Fruit fly (Drosophila melanogaster): Measurements from ENCODE around the gene CG16888.

CG16888 gene

dm6 chr2L:13835002-13835910, 22.2 kb upstream of the CG16888 start, which contains the start of the genes mRpS23 and CenG1A (continued):
- peak; percentile 100 for TF ChIP-seq Dbx (GFP tag; IDR thresholded peaks at IDR 0.05)
- TF ChIP-seq CG12071 (GFP tag; optimal IDR thresholded peaks at IDR 0.05), result peak; percentile 100
- peak; percentile 100 for TF ChIP-seq croc (GFP tag; conservative IDR thresholded peaks at IDR 0.05)
- peak; percentile 99 for TF ChIP-seq CG11723 (GFP tag; optimal IDR thresholded peaks at IDR 0.05)
- peak; percentile 100 for TF ChIP-seq pum (GFP tag; optimal IDR thresholded peaks at IDR 0.05)
- peak; percentile 99 for TF ChIP-seq CG30431 (GFP tag; optimal IDR thresholded peaks at IDR 0.05)
- no peak for TF ChIP-seq Tbp (GFP tag; optimal IDR thresholded peaks at IDR 0.05)
- TF ChIP-seq Camta (GFP tag; optimal IDR thresholded peaks at IDR 0.05), result peak; percentile 99
- peak; percentile 91 for TF ChIP-seq Deaf1 (tag; optimal IDR thresholded peaks at IDR 0.05)
- TF ChIP-seq CG14710 (tag; optimal IDR thresholded peaks at IDR 0.05), result peak; percentile 98
- peak; percentile 100 for TF ChIP-seq Ets65A (GFP tag)
- TF ChIP-seq CG10321 (GFP tag; IDR thresholded peaks at IDR 0.05), result peak; percentile 92
- peak; percentile 100 for TF ChIP-seq Sox102F (GFP tag; optimal IDR thresholded peaks at IDR 0.05)
- TF ChIP-seq MBD-R2 (GFP tag; IDR thresholded peaks at IDR 0.05), result peak; percentile 100
- TF ChIP-seq psq (GFP tag; optimal IDR thresholded peaks at IDR 0.05), result peak; percentile 96
- TF ChIP-seq Aef1 (GFP tag; IDR thresholded peaks at IDR 0.05), result peak; percentile 100
- TF ChIP-seq lbe (GFP tag; optimal IDR thresholded peaks at IDR 0.05), result peak; percentile 99
- TF ChIP-seq CkIIα-i1 (GFP tag; IDR thresholded peaks at IDR 0.05), result peak; percentile 99
- TF ChIP-seq Ets97D (GFP tag; optimal IDR thresholded peaks at IDR 0.05), result peak; percentile 97
- peak; percentile 98 for TF ChIP-seq trem (tag; optimal IDR thresholded peaks at IDR 0.05)
- TF ChIP-seq nom (GFP tag; optimal IDR thresholded peaks at IDR 0.05), result peak; percentile 99
- no peak for TF ChIP-seq sc (optimal IDR thresholded peaks at IDR 0.05)
- peak; percentile 99 for TF ChIP-seq sc (GFP tag; optimal IDR thresholded peaks at IDR 0.05)
- TF ChIP-seq E2f2 (GFP tag; IDR thresholded peaks at IDR 0.05), result peak; percentile 95
- peak; percentile 99 for TF ChIP-seq Hey (tag; optimal IDR thresholded peaks at IDR 0.05)
- peak; percentile 100 for TF ChIP-seq fd64A (GFP tag; optimal IDR thresholded peaks at IDR 0.05)
- TF ChIP-seq CG12236 (GFP tag; optimal IDR thresholded peaks at IDR 0.05), result peak; percentile 99
- peak; percentile 89 for TF ChIP-seq Scr (GFP tag; IDR thresholded peaks at IDR 0.05; ENCODE audit: partially characterized antibody)
- TF ChIP-seq Xrp1 (GFP tag; IDR thresholded peaks at IDR 0.05), result peak; percentile 100
- peak; percentile 95 for TF ChIP-seq CG2116 (GFP tag; optimal IDR thresholded peaks at IDR 0.05)
- TF ChIP-seq Nf-YB (GFP tag; optimal IDR thresholded peaks at IDR 0.05), result peak; percentile 92
- peak; percentile 99 for TF ChIP-seq CG13775 (GFP tag; optimal IDR thresholded peaks at IDR 0.05)
- peak; percentile 100 for TF ChIP-seq tin (GFP tag; optimal IDR thresholded peaks at IDR 0.05)
- TF ChIP-seq CG18476 (GFP tag; optimal IDR thresholded peaks at IDR 0.05), result peak; percentile 99
- peak; percentile 99 for TF ChIP-seq pb (GFP tag; optimal IDR thresholded peaks at IDR 0.05)
- peak; percentile 99 for TF ChIP-seq Ravus (GFP tag; IDR thresholded peaks at IDR 0.05)
- TF ChIP-seq CG7928 (GFP tag; optimal IDR thresholded peaks at IDR 0.05), result peak; percentile 88
- TF ChIP-seq Mes4 (GFP tag; optimal IDR thresholded peaks at IDR 0.05), result peak; percentile 100
- peak; percentile 95 for TF ChIP-seq CG4360 (GFP tag; IDR thresholded peaks at IDR 0.05)
- peak; percentile 60 for TF ChIP-seq zf30C (GFP tag; optimal IDR thresholded peaks at IDR 0.05)
- peak; percentile 100 for TF ChIP-seq sim (GFP tag; IDR thresholded peaks at IDR 0.05)
- peak; percentile 99 for TF ChIP-seq sug (tag; optimal IDR thresholded peaks at IDR 0.05)
- peak; percentile 100 for TF ChIP-seq CG7786 (GFP tag; optimal IDR thresholded peaks at IDR 0.05)
- TF ChIP-seq tll (GFP tag; optimal IDR thresholded peaks at IDR 0.05), result peak; percentile 53 to 80
- peak; percentile 99 for TF ChIP-seq Blimp-1 (GFP tag; optimal IDR thresholded peaks at IDR 0.05)
- peak; percentile 100 for TF ChIP-seq CG12744 (GFP tag; optimal IDR thresholded peaks at IDR 0.05)
- peak; percentile 100 for TF ChIP-seq CG17385 (GFP tag; optimal IDR thresholded peaks at IDR 0.05)
- TF ChIP-seq CG17912 (GFP tag; optimal IDR thresholded peaks at IDR 0.05), result peak; percentile 99
- TF ChIP-seq BEAF-32 (GFP tag; optimal IDR thresholded peaks at IDR 0.05), result peak; percentile 92

Data from whole organism, embryonic.